Fruit fly (Drosophila melanogaster): ENCODE data around the gene Cals.

The Cals gene

DNA sequence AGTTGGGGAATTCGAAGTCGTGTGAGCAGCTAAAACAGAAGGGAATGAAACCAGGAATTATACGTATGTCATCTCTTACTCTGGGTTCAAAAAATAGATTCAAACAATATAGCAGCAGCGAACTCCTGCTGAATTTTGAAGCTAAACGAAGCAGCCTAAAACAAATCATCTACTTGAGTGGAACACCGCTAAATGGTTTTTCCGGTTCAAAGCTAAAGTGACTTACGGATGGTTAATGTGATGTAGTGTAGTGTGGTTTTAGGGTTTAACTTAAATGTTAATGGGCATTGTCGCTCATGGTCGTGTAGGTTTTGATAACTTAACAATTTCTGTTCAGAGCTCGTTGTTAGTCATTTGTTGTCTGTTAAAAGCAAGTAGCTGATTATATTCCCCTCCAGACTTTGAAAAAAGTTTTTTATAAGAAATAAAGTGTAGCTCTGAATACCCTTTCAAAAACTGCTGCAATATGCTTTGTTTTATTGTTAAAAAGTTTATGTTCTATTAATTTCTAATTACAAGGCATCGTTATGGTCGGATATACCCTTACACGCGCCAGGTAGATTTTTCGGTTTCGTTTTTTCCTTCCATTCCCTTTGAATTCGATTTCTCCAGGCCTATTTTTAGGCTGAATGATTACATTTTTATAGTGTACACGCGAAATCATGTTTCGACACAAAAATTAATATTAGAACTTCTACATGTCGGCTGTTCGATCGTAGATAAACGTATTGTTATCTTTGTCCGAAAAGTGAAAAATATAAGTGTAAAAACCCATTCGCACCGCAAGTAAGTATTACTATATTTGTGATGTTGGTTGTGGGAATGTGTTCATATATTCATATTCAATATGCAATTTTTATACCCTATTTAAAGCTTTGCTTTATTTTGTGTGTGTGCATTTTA is 10.0 kb downstream of the Cals start (continued):
- TF ChIP-seq CG12744 (GFP tag; optimal IDR thresholded peaks at IDR 0.05) (peak; percentile 90), chn (GFP tag; optimal IDR thresholded peaks at IDR 0.05) (peak; percentile 98), trh (GFP tag; optimal IDR thresholded peaks at IDR 0.05) (peak; percentile 85), hbn (GFP tag; IDR thresholded peaks at IDR 0.05; ENCODE audit: partially characterized antibody) (no peak), CG14860 (GFP tag; IDR thresholded peaks at IDR 0.05; ENCODE audit: partially characterized antibody) (no peak), cwo (GFP tag; optimal IDR thresholded peaks at IDR 0.05) (no peak), Tbp (GFP tag; optimal IDR thresholded peaks at IDR 0.05) (no peak), cas (GFP tag; IDR thresholded peaks at IDR 0.05) (peak; percentile 62; the same call in 1 of the 2 replicates), CG3163 (GFP tag; optimal IDR thresholded peaks at IDR 0.05) (peak; percentile 78), CG30403 (GFP tag; optimal IDR thresholded peaks at IDR 0.05) (peak; percentile 94), Atf3 (GFP tag; optimal IDR thresholded peaks at IDR 0.05) (peak; percentile 93), dysf (GFP tag; IDR thresholded peaks at IDR 0.05) (no peak; the same call in 2 of the 3 replicates), pita (GFP tag; optimal IDR thresholded peaks at IDR 0.05) (peak; percentile 89), Hr51 (GFP tag; optimal IDR thresholded peaks at IDR 0.05) (peak in 1 of 2 experiments; percentile 88), GATAe (GFP tag; conservative IDR thresholded peaks at IDR 0.05) (no peak), Side (GFP tag; optimal IDR thresholded peaks at IDR 0.05) (peak; percentile 90), dimm (GFP tag; IDR thresholded peaks at IDR 0.05) (no peak), CG12299 (tag; optimal IDR thresholded peaks at IDR 0.05) (peak; percentile 87), CG16779 (GFP tag; IDR thresholded peaks at IDR 0.05) (no peak; the same call in 1 of the 2 replicates), yki (optimal IDR thresholded peaks at IDR 0.05) (no peak), kay (GFP tag; optimal IDR thresholded peaks at IDR 0.05) (peak; percentile 95), bcd (GFP tag; optimal IDR thresholded peaks at IDR 0.05) (peak; percentile 73), fru (optimal IDR thresholded peaks at IDR 0.05) (no peak), Trl (optimal IDR thresholded peaks at IDR 0.05) (no peak), Trl (GFP tag; optimal IDR thresholded peaks at IDR 0.05) (peak; percentile 94), chif (GFP tag; optimal IDR thresholded peaks at IDR 0.05) (peak; percentile 94 to 96), CG6689 (GFP tag; IDR thresholded peaks at IDR 0.05) (no peak; the same call in 1 of the 2 replicates), Elba2 (GFP tag; optimal IDR thresholded peaks at IDR 0.05) (peak; percentile 68), NFAT (GFP tag; IDR thresholded peaks at IDR 0.05) (no peak), repo (GFP tag; optimal IDR thresholded peaks at IDR 0.05) (peak; percentile 79), CG5180 (GFP tag; optimal IDR thresholded peaks at IDR 0.05) (peak; percentile 79), CG9609 (GFP tag; optimal IDR thresholded peaks at IDR 0.05) (peak; percentile 93), CG2678 (tag; optimal IDR thresholded peaks at IDR 0.05) (no peak), Fer3 (tag; optimal IDR thresholded peaks at IDR 0.05) (peak; percentile 89), MTF-1 (GFP tag; optimal IDR thresholded peaks at IDR 0.05; ENCODE audit: borderline replicate concordance) (no peak), Nf-YC (tag; optimal IDR thresholded peaks at IDR 0.05) (peak; percentile 64), mam (GFP tag; optimal IDR thresholded peaks at IDR 0.05) (peak; percentile 93), pb (GFP tag; optimal IDR thresholded peaks at IDR 0.05) (peak; percentile 83), Nf-YB (GFP tag; optimal IDR thresholded peaks at IDR 0.05) (peak; percentile 84), NC2α (GFP tag; optimal IDR thresholded peaks at IDR 0.05) (peak; percentile 80), CG7357 (GFP tag; IDR thresholded peaks at IDR 0.05) (peak; percentile 75), knrl (GFP tag; IDR thresholded peaks at IDR 0.05; ENCODE audit: partially characterized antibody) (no peak), CG6683 (GFP tag; optimal IDR thresholded peaks at IDR 0.05) (peak; percentile 79), unpg (GFP tag; optimal IDR thresholded peaks at IDR 0.05) (peak; percentile 96), Eip74EF (GFP tag; optimal IDR thresholded peaks at IDR 0.05) (peak in 1 of 2 experiments; percentile 90), grn (GFP tag; optimal IDR thresholded peaks at IDR 0.05) (peak; percentile 84), CG9876 (GFP tag; optimal IDR thresholded peaks at IDR 0.05) (peak; percentile 86), psq (GFP tag; optimal IDR thresholded peaks at IDR 0.05) (peak; percentile 84), aop (GFP tag; IDR thresholded peaks at IDR 0.05) (no peak)
